Worm (Caenorhabditis elegans): Measurements from ENCODE around the gene pag-3.

The pag-3 gene

DNA sequence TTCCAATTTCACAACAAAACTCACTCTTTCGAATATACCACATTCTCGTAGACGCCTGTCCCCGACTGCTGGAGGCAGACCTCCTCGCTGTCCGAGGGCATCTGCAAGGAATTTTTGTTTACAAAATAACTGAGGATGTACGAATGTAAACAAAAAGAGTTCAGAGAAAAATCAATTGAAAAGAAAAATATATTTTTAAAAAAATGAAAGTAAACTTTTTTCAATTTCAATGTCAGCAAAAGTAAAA lies 8.3 kb downstream of the pag-3 start, which contains the start of gene mrp-5:
Gene mrp-5, minus strand, starts transcription at position 101 of the 247 bp plus-strand sequence.
- TF ChIP-seq aly-2 (tag; optimal IDR thresholded peaks at IDR 0.05) (no peak), lin-15B (tag; optimal IDR thresholded peaks at IDR 0.05) (no peak), fkh-10 (GFP tag; optimal IDR thresholded peaks at IDR 0.05) (no peak), elt-2 (tag; optimal IDR thresholded peaks at IDR 0.05) (no peak), sea-2 (GFP tag; optimal IDR thresholded peaks at IDR 0.05) (no peak), fkh-2 (tag; optimal IDR thresholded peaks at IDR 0.05) (no peak)

DNA sequence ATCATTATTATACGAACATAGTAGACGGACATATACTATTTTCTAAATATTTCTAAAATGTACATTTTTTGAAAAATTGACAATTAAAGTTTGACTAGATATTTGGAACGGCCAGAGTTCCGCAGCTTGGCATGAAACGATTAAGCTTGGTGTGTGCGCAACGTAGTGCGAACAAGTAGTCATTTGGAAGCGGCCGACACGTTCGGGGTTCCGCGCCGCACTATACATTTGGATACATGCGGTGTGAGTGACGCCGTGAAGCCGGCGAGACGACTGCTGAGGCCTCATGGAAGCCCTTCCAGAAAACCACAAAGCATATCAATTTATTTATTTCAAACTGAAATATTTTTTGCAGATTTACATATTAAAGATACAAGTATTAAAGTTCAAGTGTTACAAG lies 16.3 kb downstream of the pag-3 start:
- TF ChIP-seq nhr-25 (tag; optimal IDR thresholded peaks at IDR 0.05), result no peak
- TF ChIP-seq snpc-4 (tag; optimal IDR thresholded peaks at IDR 0.05), result peak; percentile 80

DNA sequence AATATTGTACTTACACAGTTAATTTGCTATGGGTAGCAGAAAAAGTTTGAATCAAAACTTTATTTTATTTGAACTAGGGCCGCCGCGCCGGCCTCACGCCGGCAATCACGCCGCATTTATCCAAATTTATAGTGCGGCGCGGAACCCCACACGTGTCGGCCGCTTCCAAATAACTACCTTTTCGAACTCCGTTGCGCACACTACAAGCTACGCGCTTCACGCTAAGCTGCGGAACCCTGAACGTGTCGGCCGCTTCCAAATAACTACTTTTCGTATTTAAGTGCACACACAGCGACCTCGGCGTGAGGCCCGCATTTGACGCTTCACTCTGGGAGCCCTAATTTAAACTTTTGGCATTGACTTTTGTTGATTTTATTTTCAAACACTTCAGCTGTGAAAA lies 23.0 kb downstream of the pag-3 start:
- TF ChIP-seq snpc-4 (tag; optimal IDR thresholded peaks at IDR 0.05), result peak; percentile 1
- TF ChIP-seq lin-39 (tag; optimal IDR thresholded peaks at IDR 0.05), result no peak

DNA sequence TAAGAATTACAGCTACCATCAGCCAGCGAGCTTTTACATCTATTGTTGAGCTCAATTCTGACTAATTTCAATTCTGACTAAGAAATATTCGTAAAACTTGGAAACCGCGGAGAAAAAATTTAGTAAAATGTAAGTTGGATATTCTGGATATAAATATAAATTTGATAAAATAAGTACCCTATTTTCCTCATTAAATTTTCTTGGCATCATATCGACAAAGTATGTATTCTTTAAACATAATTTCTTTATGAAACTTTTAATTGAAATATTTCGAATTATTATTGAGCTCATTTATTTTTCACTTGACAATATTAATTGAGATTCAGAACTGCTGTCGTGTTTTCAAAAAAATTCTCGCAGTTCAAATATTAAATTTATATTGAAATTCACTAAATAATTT lies 24.9 kb downstream of the pag-3 start:
- TF ChIP-seq snpc-4 (tag; optimal IDR thresholded peaks at IDR 0.05), result no peak
- TF ChIP-seq skn-1 (tag; optimal IDR thresholded peaks at IDR 0.05), result no peak
- no peak for TF ChIP-seq mdl-1 (tag; optimal IDR thresholded peaks at IDR 0.05)
- no peak for TF ChIP-seq ceh-28 (tag; optimal IDR thresholded peaks at IDR 0.05)
- no peak for TF ChIP-seq R02D3.7 (tag; optimal IDR thresholded peaks at IDR 0.05)
- no peak for TF ChIP-seq aly-2 (tag; optimal IDR thresholded peaks at IDR 0.05)
- no peak for TF ChIP-seq ama-1 (optimal IDR thresholded peaks at IDR 0.05)
- TF ChIP-seq hmg-11 (tag; optimal IDR thresholded peaks at IDR 0.05), result no peak
- no peak for TF ChIP-seq lsy-12 (tag; optimal IDR thresholded peaks at IDR 0.05)
- TF ChIP-seq nhr-11 (tag; optimal IDR thresholded peaks at IDR 0.05), result no peak
- TF ChIP-seq tbx-2 (tag; optimal IDR thresholded peaks at IDR 0.05), result no peak
- no peak for TF ChIP-seq elt-1 (tag; optimal IDR thresholded peaks at IDR 0.05)
- TF ChIP-seq ceh-16 (tag; optimal IDR thresholded peaks at IDR 0.05), result no peak
- TF ChIP-seq fos-1 (tag; optimal IDR thresholded peaks at IDR 0.05), result no peak
- no peak for TF ChIP-seq ZK546.5 (tag; optimal IDR thresholded peaks at IDR 0.05)
- TF ChIP-seq nhr-25 (tag; optimal IDR thresholded peaks at IDR 0.05), result no peak
- TF ChIP-seq nhr-67 (tag; optimal IDR thresholded peaks at IDR 0.05), result no peak

DNA sequence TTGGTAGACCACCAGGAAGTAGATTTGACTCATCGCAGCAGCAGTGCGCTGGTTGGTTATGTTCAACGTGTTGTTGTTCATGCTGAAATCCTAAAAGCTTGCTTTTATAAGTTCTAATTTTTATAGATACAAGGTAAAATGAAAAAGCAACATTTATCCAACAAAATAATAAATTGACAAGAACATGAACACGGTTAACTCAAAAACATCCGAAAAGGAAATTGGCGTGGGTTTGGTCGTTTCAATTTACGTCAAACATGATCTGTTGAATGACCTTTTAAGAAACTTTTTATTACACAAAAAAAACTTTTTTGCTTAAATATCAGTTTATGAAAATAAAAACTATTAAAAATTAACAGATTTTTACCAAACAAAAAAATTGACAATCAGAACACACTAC lies 25.6 kb downstream of the pag-3 start, which contains the start of gene ntr-2:
Gene ntr-2, minus strand, starts transcription at position 101 of the 400 bp plus-strand sequence.
- TF ChIP-seq nhr-67 (tag; optimal IDR thresholded peaks at IDR 0.05), result no peak
- no peak for TF ChIP-seq daf-12 (tag; optimal IDR thresholded peaks at IDR 0.05)

DNA sequence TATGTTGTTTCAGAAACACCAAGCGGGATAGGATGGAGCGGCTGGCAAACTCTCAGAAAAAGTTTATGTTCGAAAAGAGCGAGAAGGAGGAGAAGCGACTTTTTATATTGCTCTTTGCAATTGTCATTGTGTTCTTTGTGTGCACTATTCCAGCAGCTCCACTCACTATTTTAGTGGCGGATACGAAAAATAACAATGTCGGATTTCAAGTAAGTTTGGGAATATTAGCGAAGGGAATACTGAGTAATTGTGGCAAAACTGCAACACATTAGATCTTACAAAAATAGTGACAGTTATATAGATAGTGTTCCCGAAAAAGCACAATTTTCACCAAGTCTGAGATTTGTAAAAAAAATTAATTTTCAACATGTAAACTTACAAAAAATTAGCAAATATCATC lies 31.7 kb downstream of the pag-3 start:
- no peak for TF ChIP-seq nhr-12 (tag; optimal IDR thresholded peaks at IDR 0.05)
- TF ChIP-seq mml-1 (tag; optimal IDR thresholded peaks at IDR 0.05), result no peak
- no peak for TF ChIP-seq aly-2 (tag; optimal IDR thresholded peaks at IDR 0.05)
- no peak for TF ChIP-seq lin-15B (tag; optimal IDR thresholded peaks at IDR 0.05)
- no peak for TF ChIP-seq ceh-82 (tag; optimal IDR thresholded peaks at IDR 0.05)
- no peak for TF ChIP-seq daf-12 (tag; optimal IDR thresholded peaks at IDR 0.05)

DNA sequence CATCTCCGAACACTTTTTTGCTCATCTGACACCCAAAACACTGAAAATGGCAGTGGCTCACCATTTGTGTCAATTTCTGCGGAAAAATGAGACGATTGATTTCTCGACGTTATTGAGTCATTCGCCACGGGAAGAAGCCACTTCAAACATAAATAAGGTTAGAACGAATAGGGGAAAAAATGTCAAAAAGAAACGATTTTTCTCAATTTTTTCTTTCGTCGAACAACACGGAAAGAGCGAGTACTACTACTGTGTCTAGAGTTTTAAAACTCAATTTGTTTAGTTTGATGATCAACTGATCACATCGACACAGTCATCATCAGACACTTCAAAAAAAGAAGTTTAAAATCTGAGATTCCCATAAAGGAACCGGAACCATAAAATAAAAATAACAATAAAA lies 33.6 kb downstream of the pag-3 start:
- no peak for TF ChIP-seq ceh-9 (tag; optimal IDR thresholded peaks at IDR 0.05)
- no peak for TF ChIP-seq egl-5 (tag; optimal IDR thresholded peaks at IDR 0.05)
- TF ChIP-seq fkh-10 (GFP tag; optimal IDR thresholded peaks at IDR 0.05), result peak; percentile 86

DNA sequence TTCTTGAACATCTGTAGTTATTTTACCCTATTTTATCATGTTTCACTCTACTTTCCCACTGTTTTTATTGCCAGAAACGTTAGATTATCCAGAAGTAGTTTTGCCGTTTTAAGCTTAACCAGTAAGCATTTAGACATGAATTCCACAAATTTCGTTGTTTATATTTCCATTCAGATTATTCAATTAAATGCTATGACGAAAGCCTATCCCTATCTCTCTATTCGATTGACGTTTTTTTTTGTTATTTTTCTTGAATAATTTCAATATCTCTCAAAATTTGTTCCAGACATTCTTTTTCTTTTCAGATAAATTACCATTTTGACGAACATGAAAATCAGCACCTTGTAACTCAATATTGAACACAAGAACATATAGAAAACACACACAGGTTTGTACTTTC lies 35.9 kb downstream of the pag-3 start, which contains the start of gene npr-40:
Gene npr-40, plus strand, starts transcription at position 301 of the 400 bp plus-strand sequence.
- TF ChIP-seq lin-15B (tag; optimal IDR thresholded peaks at IDR 0.05) (no peak), nhr-23 (tag; optimal IDR thresholded peaks at IDR 0.05) (no peak), zag-1 (tag; optimal IDR thresholded peaks at IDR 0.05) (no peak), daf-12 (tag; optimal IDR thresholded peaks at IDR 0.05) (no peak), pqm-1 (tag; optimal IDR thresholded peaks at IDR 0.05) (no peak), lsy-12 (tag; optimal IDR thresholded peaks at IDR 0.05) (no peak), elt-3 (tag; optimal IDR thresholded peaks at IDR 0.05) (no peak), ztf-4 (tag; optimal IDR thresholded peaks at IDR 0.05) (no peak), jun-1 (tag; optimal IDR thresholded peaks at IDR 0.05) (no peak), ceh-82 (tag; optimal IDR thresholded peaks at IDR 0.05) (no peak), egl-5 (tag; optimal IDR thresholded peaks at IDR 0.05) (no peak), mml-1 (tag; optimal IDR thresholded peaks at IDR 0.05) (no peak), sea-2 (GFP tag; optimal IDR thresholded peaks at IDR 0.05) (no peak), eor-1 (tag; optimal IDR thresholded peaks at IDR 0.05) (no peak), nhr-43 (tag; optimal IDR thresholded peaks at IDR 0.05; ENCODE audit: poor library complexity, severe bottlenecking) (no peak)
